Worm (Caenorhabditis elegans) whole organism, late embryonic: Measurements from ENCODE around the gene sra-3.

Experiments
- ceh-34 ChIP-seq: sonication (generic microtip); optimal IDR thresholded peaks from 2 replicates; lab custom pipeline; 2016; ENCODE audit warnings: mild to moderate bottlenecking, missing genetic modification characterization, missing compliant biosample characterization
- unc-86 ChIP-seq: sonication (generic microtip); optimal IDR thresholded peaks from 2 replicates; lab custom pipeline; 2016; ENCODE audit warnings: missing genetic modification characterization, missing compliant biosample characterization

ce11 chrII:9528480-9528879 is 12.1 kb downstream of the sra-3 start, which contains the start of gene sra-2:
- TF ChIP-seq ceh-34 (tag; lab: Kevin White, UChicago) = no peak
- no peak for TF ChIP-seq unc-86
